Worm (Caenorhabditis elegans) whole organism, late embryonic: ENCODE results near the gene T15B12.1.

ENCODE experiments used
- C08G9.2 ChIP-seq: sonication (generic microtip); optimal IDR thresholded peaks from 2 replicates; lab custom pipeline; 2016; ENCODE audit warnings: mild to moderate bottlenecking, missing genetic modification characterization, moderate library complexity, missing compliant biosample characterization
- C38D4.7 ChIP-seq: fragments of 200-800 bp; sonication (Bioruptor generic); optimal IDR thresholded peaks from 2 replicates; lab custom pipeline; 2018; ENCODE audit warnings: mild to moderate bottlenecking, missing genetic modification characterization, moderate library complexity, missing compliant biosample characterization
- K02D7.2 ChIP-seq: sonication (generic microtip); optimal IDR thresholded peaks from 2 replicates; lab custom pipeline; 2017; ENCODE audit warnings: mild to moderate bottlenecking, missing genetic modification characterization, missing compliant biosample characterization
- Y22D7AL.16 ChIP-seq: sonication (generic microtip); optimal IDR thresholded peaks from 2 replicates; lab custom pipeline; 2016; ENCODE audit warnings: missing genetic modification characterization, missing compliant biosample characterization
- ahr-1 ChIP-seq: sonication (generic microtip); optimal IDR thresholded peaks from 2 replicates; lab custom pipeline; 2016; ENCODE audit warnings: missing genetic modification characterization, missing compliant biosample characterization
- ceh-19 ChIP-seq: fragments of 200-800 bp; sonication (Bioruptor generic); optimal IDR thresholded peaks from 2 replicates; lab custom pipeline; 2018; ENCODE audit warnings: mild to moderate bottlenecking, missing genetic modification characterization, missing compliant biosample characterization
- ceh-22 ChIP-seq: sonication (generic microtip); optimal IDR thresholded peaks from 2 replicates; lab custom pipeline; 2017; ENCODE audit warnings: missing biosample characterization, missing genetic modification characterization
- ceh-24 ChIP-seq: sonication (generic microtip); optimal IDR thresholded peaks from 2 replicates; lab custom pipeline; 2016; ENCODE audit warnings: mild to moderate bottlenecking, missing genetic modification characterization, missing compliant biosample characterization
- ceh-30 ChIP-seq: fragments of 150-350 bp; optimal IDR thresholded peaks from 2 replicates; lab custom pipeline; 2014; ENCODE audit warnings: missing biosample characterization, missing genetic modification characterization
- ceh-31 ChIP-seq: sonication (generic microtip); optimal IDR thresholded peaks from 2 replicates; lab custom pipeline; 2016; ENCODE audit warnings: missing genetic modification characterization, missing compliant biosample characterization
- ceh-45 ChIP-seq: fragments of 200-800 bp; sonication (Bioruptor generic); IDR thresholded peaks from 2 replicates; pipeline ENCODE4 v1.3.6; 2022; ENCODE audit warnings: missing genetic modification reagents, missing genetic modification characterization, missing compliant biosample characterization
- ceh-48 ChIP-seq: sonication (generic microtip); optimal IDR thresholded peaks from 2 replicates; lab custom pipeline; 2016; ENCODE audit warnings: missing genetic modification characterization, inconsistent platforms, missing compliant biosample characterization
- ceh-6 ChIP-seq: fragments of 200-800 bp; sonication (Bioruptor generic); optimal IDR thresholded peaks from 2 replicates; lab custom pipeline; 2018; ENCODE audit warnings: mild to moderate bottlenecking, missing genetic modification characterization, missing compliant biosample characterization
- ceh-9 ChIP-seq: sonication (generic microtip); optimal IDR thresholded peaks from 2 replicates; lab custom pipeline; 2016; ENCODE audit warnings: mild to moderate bottlenecking, missing genetic modification characterization, inconsistent platforms, missing compliant biosample characterization
- che-1 ChIP-seq: sonication (generic microtip); optimal IDR thresholded peaks from 2 replicates; lab custom pipeline; 2016; ENCODE audit warnings: mild to moderate bottlenecking, missing genetic modification characterization, missing compliant biosample characterization
- dve-1 ChIP-seq: sonication (generic microtip); optimal IDR thresholded peaks from 2 replicates; lab custom pipeline; 2017; ENCODE audit warnings: antibody characterized with exemption, mild to moderate bottlenecking, missing genetic modification characterization, missing compliant biosample characterization
- elt-4 ChIP-seq: sonication (generic microtip); optimal IDR thresholded peaks from 2 replicates; lab custom pipeline; 2016; ENCODE audit warnings: missing genetic modification characterization, missing compliant biosample characterization
- eyg-1 ChIP-seq: sonication (generic microtip); optimal IDR thresholded peaks from 2 replicates; lab custom pipeline; 2016; ENCODE audit warnings: missing genotype, missing genetic modification characterization, missing compliant biosample characterization
- fax-1 ChIP-seq: sonication (generic microtip); optimal IDR thresholded peaks from 2 replicates; lab custom pipeline; 2016; ENCODE audit warnings: missing genotype, missing genetic modification characterization, missing compliant biosample characterization
- fkh-10 ChIP-seq: fragments of 150-350 bp; optimal IDR thresholded peaks from 2 replicates; lab custom pipeline; 2014; ENCODE audit warnings: missing biosample characterization, missing genetic modification reagents, missing genetic modification characterization
- fkh-6 ChIP-seq: sonication (generic microtip); optimal IDR thresholded peaks from 2 replicates; lab custom pipeline; 2016; ENCODE audit warnings: missing genetic modification characterization, missing compliant biosample characterization
- gmeb-2 ChIP-seq: sonication (generic microtip); optimal IDR thresholded peaks from 2 replicates; lab custom pipeline; 2016; ENCODE audit warnings: missing genetic modification characterization, inconsistent platforms, missing compliant biosample characterization
- hlh-13 ChIP-seq: fragments of 200-800 bp; sonication (Bioruptor generic); optimal IDR thresholded peaks from 2 replicates; lab custom pipeline; 2018; ENCODE audit warnings: mild to moderate bottlenecking, missing genetic modification characterization, missing compliant biosample characterization
- hlh-15 ChIP-seq: sonication (generic microtip); optimal IDR thresholded peaks from 2 replicates; lab custom pipeline; 2016; ENCODE audit warnings: missing genetic modification characterization, missing compliant biosample characterization
- hlh-30 ChIP-seq: sonication (generic microtip); optimal IDR thresholded peaks from 2 replicates; lab custom pipeline; 2017; ENCODE audit warnings: antibody characterized with exemption, missing genetic modification characterization, missing compliant biosample characterization; ENCODE audit not compliant: insufficient read depth
- hlh-6 ChIP-seq: sonication (generic microtip); optimal IDR thresholded peaks from 2 replicates; lab custom pipeline; 2016; ENCODE audit warnings: missing genotype, missing genetic modification characterization, missing compliant biosample characterization
- lin-11 ChIP-seq: fragments of 200-800 bp; sonication (Bioruptor generic); optimal IDR thresholded peaks from 2 replicates; lab custom pipeline; 2018; ENCODE audit warnings: mild to moderate bottlenecking, missing genetic modification characterization, missing compliant biosample characterization
- madf-2 ChIP-seq: sonication (generic microtip); optimal IDR thresholded peaks from 2 replicates; lab custom pipeline; 2017; ENCODE audit warnings: missing genetic modification characterization, missing compliant biosample characterization
- mec-3 ChIP-seq: sonication (generic microtip); optimal IDR thresholded peaks from 2 replicates; lab custom pipeline; 2016; ENCODE audit warnings: borderline replicate concordance, missing genetic modification characterization, missing compliant biosample characterization
- nfya-1 ChIP-seq: sonication (generic microtip); optimal IDR thresholded peaks from 2 replicates; lab custom pipeline; 2017; ENCODE audit warnings: missing genetic modification characterization, mild to moderate bottlenecking, missing compliant biosample characterization, antibody characterized with exemption, moderate library complexity
- nhr-11 ChIP-seq: fragments of 150-350 bp; optimal IDR thresholded peaks from 2 replicates; lab custom pipeline; 2014; ENCODE audit warnings: missing biosample characterization, missing genetic modification characterization
- nhr-232 ChIP-seq: sonication (generic microtip); optimal IDR thresholded peaks from 2 replicates; lab custom pipeline; 2016; ENCODE audit warnings: missing genetic modification characterization, missing compliant biosample characterization
- npax-4 ChIP-seq: sonication (generic microtip); optimal IDR thresholded peaks from 2 replicates; lab custom pipeline; 2016; ENCODE audit warnings: missing genetic modification characterization, missing compliant biosample characterization
- pag-3 ChIP-seq: sonication (generic microtip); optimal IDR thresholded peaks from 2 replicates; lab custom pipeline; 2016; ENCODE audit warnings: missing compliant biosample characterization, missing genetic modification characterization, borderline replicate concordance
- pat-9 ChIP-seq: fragments of 200-800 bp; sonication (Bioruptor generic); optimal IDR thresholded peaks from 2 replicates; lab custom pipeline; 2018; ENCODE audit warnings: mild to moderate bottlenecking, missing genetic modification characterization, moderate library complexity, missing compliant biosample characterization
- pax-1 ChIP-seq: fragments of 150-350 bp; optimal IDR thresholded peaks from 2 replicates; lab custom pipeline; 2014; ENCODE audit warnings: missing biosample characterization, missing genetic modification characterization
- pha-2 ChIP-seq: sonication (generic microtip); optimal IDR thresholded peaks from 2 replicates; lab custom pipeline; 2017; ENCODE audit warnings: mild to moderate bottlenecking, missing genetic modification characterization, missing compliant biosample characterization
- pha-4 ChIP-seq: fragments of 150-350 bp; optimal IDR thresholded peaks from 2 replicates; lab custom pipeline; 2018; ENCODE audit warnings: missing biosample characterization, missing genetic modification reagents, missing genetic modification characterization
- pqm-1 ChIP-seq: sonication (generic microtip); optimal IDR thresholded peaks from 2 replicates; lab custom pipeline; 2016; ENCODE audit warnings: missing genetic modification characterization, missing compliant biosample characterization
- pros-1 ChIP-seq: fragments of 150-350 bp; optimal IDR thresholded peaks from 2 replicates; lab custom pipeline; 2014; ENCODE audit warnings: missing biosample characterization, missing genetic modification reagents, missing genetic modification characterization
- ref-2 ChIP-seq: sonication (generic microtip); optimal IDR thresholded peaks from 2 replicates; lab custom pipeline; 2016; ENCODE audit warnings: missing genetic modification characterization, missing compliant biosample characterization
- rnt-1 ChIP-seq: sonication (generic microtip); optimal IDR thresholded peaks from 2 replicates; lab custom pipeline; 2016; ENCODE audit warnings: missing genetic modification characterization, missing compliant biosample characterization
- sox-2 ChIP-seq: fragments of 200-800 bp; sonication (Bioruptor generic); IDR thresholded peaks from 2 replicates; pipeline ENCODE4 v1.3.6; 2022; ENCODE audit warnings: missing genetic modification reagents, missing genetic modification characterization, missing compliant biosample characterization
- sox-4 ChIP-seq: sonication (generic microtip); optimal IDR thresholded peaks from 2 replicates; lab custom pipeline; 2017; ENCODE audit warnings: mild to moderate bottlenecking, missing genetic modification characterization, inconsistent platforms, missing compliant biosample characterization
- syd-9 ChIP-seq: sonication (generic microtip); optimal IDR thresholded peaks from 2 replicates; lab custom pipeline; 2016; ENCODE audit warnings: mild to moderate bottlenecking, missing genetic modification characterization, moderate library complexity, missing compliant biosample characterization
- tbx-2 ChIP-seq: sonication (generic microtip); optimal IDR thresholded peaks from 2 replicates; lab custom pipeline; 2016; ENCODE audit warnings: missing genetic modification characterization, missing compliant biosample characterization
- tbx-7 ChIP-seq: sonication (generic microtip); optimal IDR thresholded peaks from 2 replicates; lab custom pipeline; 2016; ENCODE audit warnings: missing genotype, missing genetic modification characterization, missing compliant biosample characterization
- unc-3 ChIP-seq, 2 experiments: fragments of 200-800 bp in 1 of 2; sonication (Bioruptor generic) in 1 of 2; sonication (generic microtip) in 1 of 2; conservative IDR thresholded peaks in 1 of 2; optimal IDR thresholded peaks in 1 of 2; 2 replicates each; pipeline versions ENCODE4 v1.3.6 to Lab custom; 2016 to 2022; ENCODE audit warnings: missing compliant biosample characterization in 2 of 2, missing genetic modification characterization in 2 of 2, missing genetic modification reagents in 1 of 2
- unc-42 ChIP-seq: sonication (generic microtip); optimal IDR thresholded peaks from 2 replicates; lab custom pipeline; 2016; ENCODE audit warnings: missing genotype, missing genetic modification characterization, missing compliant biosample characterization
- unc-86 ChIP-seq: sonication (generic microtip); optimal IDR thresholded peaks from 2 replicates; lab custom pipeline; 2016; ENCODE audit warnings: missing genetic modification characterization, missing compliant biosample characterization
- zip-5 ChIP-seq: sonication (generic microtip); optimal IDR thresholded peaks from 2 replicates; lab custom pipeline; 2016; ENCODE audit warnings: missing genetic modification characterization, missing compliant biosample characterization
- ztf-16 ChIP-seq: sonication (generic microtip); optimal IDR thresholded peaks from 2 replicates; lab custom pipeline; 2017; ENCODE audit warnings: missing genetic modification characterization, missing compliant biosample characterization

The T15B12.1 gene

DNA sequence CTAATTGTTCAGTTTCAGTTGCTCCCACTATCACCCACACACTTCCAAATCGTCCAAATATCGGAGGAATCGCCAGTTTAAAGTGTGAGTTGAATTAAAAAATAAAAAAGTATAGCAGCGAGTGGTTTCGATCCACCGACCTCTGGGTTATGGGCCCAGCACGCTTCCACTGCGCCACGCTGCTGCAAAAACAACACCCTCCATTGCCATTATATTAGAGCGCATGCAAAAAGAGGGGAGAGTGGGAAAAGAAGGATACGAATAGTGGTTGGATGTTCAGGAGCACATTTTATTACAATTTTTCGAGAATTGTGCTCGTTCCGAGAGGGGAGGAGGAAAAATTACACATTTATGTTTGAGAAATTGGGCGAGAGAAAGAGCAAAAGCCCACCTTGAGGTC is 6.9 kb downstream of the T15B12.1 start:
- TF ChIP-seq unc-86 (tag; lab: Kevin White, UChicago): peak; percentile 87
- TF ChIP-seq K02D7.2 (tag; lab: Kevin White, UChicago): peak; percentile 80
- TF ChIP-seq ceh-24 (tag; lab: Kevin White, UChicago): peak; percentile 41
- TF ChIP-seq nhr-11 (tag; lab: Kevin White, UChicago): no peak
- peak; percentile 83 for TF ChIP-seq C08G9.2 (tag; lab: Kevin White, UChicago)
- peak; percentile 81 for TF ChIP-seq ztf-16
- TF ChIP-seq unc-3 (GFP tag; conservative IDR thresholded peaks at IDR 0.05; lab: Robert Waterston, UW): peak; percentile 82
- TF ChIP-seq unc-3 (tag; optimal IDR thresholded peaks at IDR 0.05; lab: Kevin White, UChicago): peak; percentile 78
- TF ChIP-seq che-1 (tag; lab: Kevin White, UChicago): peak; percentile 90
- peak; percentile 85 for TF ChIP-seq nhr-232 (tag; lab: Kevin White, UChicago)
- TF ChIP-seq Y22D7AL.16: peak; percentile 80
- TF ChIP-seq ceh-48 (tag; lab: Kevin White, UChicago): peak; percentile 75
- peak; percentile 88 for TF ChIP-seq pat-9
- peak; percentile 61 for TF ChIP-seq ahr-1
- TF ChIP-seq lin-11 (tag; lab: Kevin White, UChicago): peak; percentile 66
- TF ChIP-seq hlh-15 (tag; lab: Kevin White, UChicago): peak; percentile 63
- TF ChIP-seq pag-3: no peak
- peak; percentile 77 for TF ChIP-seq madf-2
- TF ChIP-seq sox-4 (tag; lab: Kevin White, UChicago): peak; percentile 86
- TF ChIP-seq unc-42 (tag; lab: Kevin White, UChicago): no peak
- peak; percentile 73 for TF ChIP-seq dve-1 (tag; lab: Kevin White, UChicago)
- peak; percentile 78 for TF ChIP-seq sox-2 (GFP tag; lab: Robert Waterston, UW)
- peak; percentile 89 for TF ChIP-seq fkh-6 (tag; lab: Kevin White, UChicago)
- TF ChIP-seq fkh-10 (GFP tag; lab: Kevin White, UChicago): peak; percentile 34
- peak; percentile 13 for TF ChIP-seq tbx-7 (tag; lab: Kevin White, UChicago)
- TF ChIP-seq hlh-30 (tag; lab: Kevin White, UChicago): peak; percentile 33
- peak; percentile 87 for TF ChIP-seq ref-2 (tag; lab: Kevin White, UChicago)
- TF ChIP-seq hlh-6 (tag; lab: Kevin White, UChicago): peak; percentile 94
- TF ChIP-seq mec-3 (tag; lab: Kevin White, UChicago): peak; percentile 44
- TF ChIP-seq eyg-1 (tag; lab: Kevin White, UChicago): peak; percentile 63
- TF ChIP-seq fax-1 (tag; lab: Kevin White, UChicago): peak; percentile 87
- TF ChIP-seq ceh-31: peak; percentile 57
- TF ChIP-seq ceh-45: peak; percentile 80
- TF ChIP-seq ceh-9 (tag; lab: Kevin White, UChicago): peak; percentile 77
- peak; percentile 88 for TF ChIP-seq hlh-13 (GFP tag; lab: Kevin White, UChicago)
- TF ChIP-seq pros-1 (tag; lab: Kevin White, UChicago): no peak
- no peak for TF ChIP-seq pax-1 (tag; lab: Kevin White, UChicago)
- no peak for TF ChIP-seq elt-4 (tag; lab: Kevin White, UChicago)
- peak; percentile 33 for TF ChIP-seq zip-5
- TF ChIP-seq ceh-19 (GFP tag; lab: Kevin White, UChicago): peak; percentile 87
- peak; percentile 60 for TF ChIP-seq ceh-30 (tag; lab: Kevin White, UChicago)
- no peak for TF ChIP-seq pha-4 (tag; lab: Kevin White, UChicago)
- TF ChIP-seq npax-4 (tag; lab: Kevin White, UChicago): peak; percentile 79
- TF ChIP-seq C38D4.7 (GFP tag; lab: Kevin White, UChicago): peak; percentile 85
- TF ChIP-seq ceh-6 (GFP tag; lab: Kevin White, UChicago): peak; percentile 84
- peak; percentile 68 for TF ChIP-seq nfya-1 (tag; lab: Kevin White, UChicago)
- TF ChIP-seq tbx-2 (tag; lab: Kevin White, UChicago): peak; percentile 83
- peak; percentile 91 for TF ChIP-seq gmeb-2 (tag; lab: Kevin White, UChicago)
- TF ChIP-seq syd-9 (tag; lab: Kevin White, UChicago): peak; percentile 91
- peak; percentile 82 for TF ChIP-seq rnt-1 (tag; lab: Kevin White, UChicago)
- peak; percentile 92 for TF ChIP-seq pha-2 (tag; lab: Kevin White, UChicago)
- TF ChIP-seq ceh-22: no peak
- peak; percentile 81 for TF ChIP-seq pqm-1 (tag; lab: Kevin White, UChicago)
